Worm (Caenorhabditis elegans) whole organism, mixed stage, embryonic: ENCODE measurements around the gene Y39A1A.31.

ENCODE experiments used
- nhr-237 ChIP-seq: fragments of 150-350 bp; optimal IDR thresholded peaks from 2 replicates; lab custom pipeline; 2014; ENCODE audit warnings: missing biosample characterization, missing genetic modification characterization
- unc-62 ChIP-seq: fragments of 150-350 bp; optimal IDR thresholded peaks from 2 replicates; lab custom pipeline; 2014; ENCODE audit warnings: missing biosample characterization, missing genetic modification reagents, missing genetic modification characterization

- TF ChIP-seq unc-62 (GFP tag; lab: Kevin White, UChicago) = no peak
- no peak for TF ChIP-seq nhr-237
Measured at ce11 chrIII:10694294-10694693, 5.3 kb upstream of the Y39A1A.31 start, which contains the start of the genes Y39A1A.18 and fmo-3.
